Fruit fly (Drosophila melanogaster) whole organism, prepupa: ENCODE measurements around the gene Snx27.

ENCODE experiments used
- CG10631 ChIP-seq: fragments of 200-800 bp; sonication (Bioruptor generic); optimal IDR thresholded peaks from 2 replicates; lab custom pipeline; 2016; ENCODE audit warnings: missing biosample characterization, missing genetic modification characterization
- CG15336 ChIP-seq: fragments of 200-800 bp; sonication (Bioruptor generic); IDR thresholded peaks from 2 replicates; pipeline ENCODE4 v1.3.6; 2022; ENCODE audit warnings: missing biosample characterization, missing genetic modification characterization
- CG3032 ChIP-seq: fragments of 200-800 bp; optimal IDR thresholded peaks from 2 replicates; lab custom pipeline; 2019; ENCODE audit warnings: missing biosample characterization, mild to moderate bottlenecking, missing genetic modification characterization, moderate library complexity
- CG31627 ChIP-seq: fragments of 200-800 bp; sonication (Bioruptor generic); optimal IDR thresholded peaks from 3 replicates; lab custom pipeline; 2016; ENCODE audit warnings: missing biosample characterization, missing genetic modification characterization
- CG32006 ChIP-seq: fragments of 200-800 bp; sonication (Bioruptor generic); optimal IDR thresholded peaks from 3 replicates; lab custom pipeline; 2017; ENCODE audit warnings: missing biosample characterization, mild to moderate bottlenecking, missing genetic modification characterization
- CG34406 ChIP-seq: fragments of 200-800 bp; sonication (Bioruptor generic); optimal IDR thresholded peaks from 3 replicates; lab custom pipeline; 2016; ENCODE audit warnings: missing biosample characterization, missing genetic modification characterization
- CG4318 ChIP-seq: fragments of 200-800 bp; sonication (Bioruptor generic); optimal IDR thresholded peaks from 3 replicates; lab custom pipeline; 2017; ENCODE audit warnings: missing biosample characterization, mild to moderate bottlenecking, missing genetic modification characterization
- CG6163 ChIP-seq: fragments of 200-800 bp; sonication (Bioruptor generic); IDR thresholded peaks from 3 replicates; pipeline ENCODE4 v1.3.6; 2022; ENCODE audit warnings: missing biosample characterization, missing genetic modification characterization
- CG6276 ChIP-seq: fragments of 200-800 bp; sonication (Bioruptor generic); optimal IDR thresholded peaks from 2 replicates; lab custom pipeline; 2017; ENCODE audit warnings: missing biosample characterization, mild to moderate bottlenecking, missing genetic modification characterization
- CG6792 ChIP-seq: fragments of 200-800 bp; sonication (Bioruptor generic); optimal IDR thresholded peaks from 3 replicates; lab custom pipeline; 2016; ENCODE audit warnings: missing biosample characterization, missing genetic modification characterization
- CG7368 ChIP-seq: fragments of 200-800 bp; sonication (Bioruptor generic); optimal IDR thresholded peaks from 3 replicates; lab custom pipeline; 2016; ENCODE audit warnings: missing biosample characterization, missing genetic modification characterization
- CG8119 ChIP-seq: fragments of 200-800 bp; sonication (Bioruptor generic); IDR thresholded peaks from 3 replicates; pipeline ENCODE4 v1.3.6; 2022; ENCODE audit warnings: missing biosample characterization, missing genetic modification characterization
- CG8632 ChIP-seq: fragments of 200-800 bp; sonication (Bioruptor generic); optimal IDR thresholded peaks from 3 replicates; lab custom pipeline; 2016; ENCODE audit warnings: missing biosample characterization, missing genetic modification characterization
- CG9139 ChIP-seq: fragments of 200-800 bp; sonication (Bioruptor generic); optimal IDR thresholded peaks from 3 replicates; lab custom pipeline; 2017; ENCODE audit warnings: missing biosample characterization, mild to moderate bottlenecking, missing genetic modification characterization
- Eip75B ChIP-seq: fragments of 200-800 bp; sonication (Bioruptor generic); optimal IDR thresholded peaks from 3 replicates; lab custom pipeline; 2016; ENCODE audit warnings: missing biosample characterization, missing genetic modification characterization
- Eip93F ChIP-seq: fragments of 200-800 bp; sonication (Bioruptor generic); optimal IDR thresholded peaks from 2 replicates; lab custom pipeline; 2016; ENCODE audit warnings: missing biosample characterization, mild to moderate bottlenecking, missing genetic modification characterization
- Ets21C ChIP-seq: fragments of 200-800 bp; sonication (Bioruptor generic); optimal IDR thresholded peaks from 3 replicates; lab custom pipeline; 2016; ENCODE audit warnings: missing biosample characterization, missing genetic modification characterization
- Hr38 ChIP-seq: sonication (Bioruptor generic); optimal IDR thresholded peaks from 2 replicates; lab custom pipeline; 2016; ENCODE audit warnings: missing biosample characterization, missing genetic modification characterization
- Hr39 ChIP-seq: fragments of 200-800 bp; sonication (Bioruptor generic); optimal IDR thresholded peaks from 2 replicates; lab custom pipeline; 2016; ENCODE audit warnings: missing biosample characterization, missing genetic modification characterization
- Lpt ChIP-seq: fragments of 200-800 bp; sonication (Bioruptor generic); optimal IDR thresholded peaks from 3 replicates; lab custom pipeline; 2016; ENCODE audit warnings: missing biosample characterization, missing genetic modification characterization
- Met ChIP-seq: fragments of 200-800 bp; sonication (Bioruptor generic); optimal IDR thresholded peaks from 3 replicates; lab custom pipeline; 2016; ENCODE audit warnings: missing biosample characterization, missing genetic modification characterization
- Smox ChIP-seq: fragments of 200-800 bp; sonication (Bioruptor generic); optimal IDR thresholded peaks from 3 replicates; lab custom pipeline; 2016; ENCODE audit warnings: missing biosample characterization, missing genetic modification characterization
- Sox102F ChIP-seq: fragments of 200-800 bp; sonication (Bioruptor generic); optimal IDR thresholded peaks from 2 replicates; lab custom pipeline; 2016; ENCODE audit warnings: missing biosample characterization, mild to moderate bottlenecking, missing genetic modification characterization
- Sox14 ChIP-seq: fragments of 200-800 bp; sonication (Bioruptor generic); optimal IDR thresholded peaks from 3 replicates; lab custom pipeline; 2016; ENCODE audit warnings: missing biosample characterization, missing genetic modification characterization
- Sox15 ChIP-seq: fragments of 200-800 bp; sonication (Bioruptor generic); optimal IDR thresholded peaks from 3 replicates; lab custom pipeline; 2016; ENCODE audit warnings: missing biosample characterization, missing genetic modification characterization
- cyc ChIP-seq: fragments of 200-800 bp; sonication (Bioruptor generic); optimal IDR thresholded peaks from 3 replicates; lab custom pipeline; 2016; ENCODE audit warnings: missing biosample characterization, missing genetic modification characterization
- dac ChIP-seq: fragments of 200-800 bp; sonication (Bioruptor generic); optimal IDR thresholded peaks from 2 replicates; lab custom pipeline; 2017; ENCODE audit warnings: missing biosample characterization, mild to moderate bottlenecking, missing genetic modification characterization
- eg ChIP-seq: fragments of 200-800 bp; sonication (Bioruptor generic); IDR thresholded peaks from 3 replicates; pipeline ENCODE4 v1.3.6; 2022; ENCODE audit warnings: missing biosample characterization, missing genetic modification characterization
- fd59A ChIP-seq: fragments of 200-800 bp; sonication (Bioruptor generic); optimal IDR thresholded peaks from 2 replicates; lab custom pipeline; 2017; ENCODE audit warnings: missing biosample characterization, mild to moderate bottlenecking, missing genetic modification characterization, missing genetic modification reagents
- fd85E ChIP-seq: fragments of 200-800 bp; sonication (Bioruptor generic); optimal IDR thresholded peaks from 3 replicates; lab custom pipeline; 2016; ENCODE audit warnings: missing biosample characterization, missing genetic modification characterization
- fkh ChIP-seq: fragments of 200-800 bp; sonication (Bioruptor generic); optimal IDR thresholded peaks from 3 replicates; lab custom pipeline; 2017; ENCODE audit warnings: missing biosample characterization, mild to moderate bottlenecking, missing genetic modification characterization, moderate library complexity
- lz ChIP-seq: fragments of 200-800 bp; sonication (Bioruptor generic); optimal IDR thresholded peaks from 3 replicates; lab custom pipeline; 2016; ENCODE audit warnings: missing biosample characterization, missing genetic modification characterization
- net ChIP-seq: fragments of 200-800 bp; sonication (Bioruptor generic); optimal IDR thresholded peaks from 3 replicates; lab custom pipeline; 2016; ENCODE audit warnings: missing biosample characterization, missing genetic modification characterization
- salr ChIP-seq, 2 experiments: fragments of 200-800 bp; sonication (Bioruptor generic); optimal IDR thresholded peaks; 3 replicates each; lab custom pipeline; 2016 to 2018; ENCODE audit warnings: missing biosample characterization in 2 of 2, missing genetic modification characterization in 2 of 2, mild to moderate bottlenecking in 1 of 2
- ss ChIP-seq, 2 experiments: fragments of 200-800 bp; sonication (Bioruptor generic); optimal IDR thresholded peaks; 2 replicates in 1 of 2; 3 replicates in 1 of 2; lab custom pipeline; 2017 to 2018; ENCODE audit warnings: mild to moderate bottlenecking in 2 of 2, missing biosample characterization in 2 of 2, missing genetic modification characterization in 2 of 2, moderate library complexity in 1 of 2
- vri ChIP-seq: fragments of 200-800 bp; sonication (Bioruptor generic); optimal IDR thresholded peaks from 3 replicates; lab custom pipeline; 2016; ENCODE audit warnings: missing biosample characterization, mild to moderate bottlenecking, missing genetic modification characterization

Gene Snx27

dm6 chrX:5754837-5755828, 17.3 kb upstream of the Snx27 start, which contains the start of the genes lin-52 and CG15771 (continued):
- TF ChIP-seq Eip93F (GFP tag; lab: Kevin White, UChicago) (peak; percentile 94), CG9139 (GFP tag; lab: Kevin White, UChicago) (peak; percentile 95), Met (peak; percentile 96), salr (GFP tag; optimal IDR thresholded peaks at IDR 0.05; lab: Kevin White, UChicago) (peak; percentile 83 to 92), CG6163 (peak; percentile 94), Sox102F (GFP tag; lab: Kevin White, UChicago) (peak; percentile 94), Hr39 (GFP tag; lab: Kevin White, UChicago) (peak; percentile 88), vri (peak; percentile 91), Sox15 (GFP tag; lab: Kevin White, UChicago) (peak; percentile 95), fd59A (GFP tag; lab: Kevin White, UChicago) (peak; percentile 94), net (GFP tag; lab: Kevin White, UChicago) (peak; percentile 95)

- TF ChIP-seq CG7368 (no peak), lz (GFP tag; lab: Kevin White, UChicago) (no peak), Lpt (GFP tag; lab: Kevin White, UChicago) (no peak), salr (GFP tag; optimal IDR thresholded peaks at IDR 0.05; lab: Kevin White, UChicago) (no peak), net (GFP tag; lab: Kevin White, UChicago) (no peak), CG32006 (no peak), eg (GFP tag; lab: Robert Waterston, UW) (no peak), CG6792 (no peak), fd59A (GFP tag; lab: Kevin White, UChicago) (no peak), CG10631 (GFP tag; lab: Kevin White, UChicago) (no peak), CG31627 (no peak), fkh (GFP tag; lab: Kevin White, UChicago) (no peak), cyc (no peak), ss (GFP tag; optimal IDR thresholded peaks at IDR 0.05; lab: Kevin White, UChicago) (no peak), Sox14 (GFP tag; lab: Kevin White, UChicago) (no peak), dac (GFP tag; lab: Kevin White, UChicago) (no peak), CG4318 (GFP tag; lab: Kevin White, UChicago) (no peak), CG15336 (no peak), CG3032 (tag; lab: Kevin White, UChicago) (no peak)
These were observed 15.0 kb upstream of the Snx27 start for dm6 chrX:5752838-5753237.

- TF ChIP-seq CG4318 (GFP tag; lab: Kevin White, UChicago) (no peak), CG15336 (no peak), Smox (no peak), CG34406 (GFP tag; lab: Kevin White, UChicago) (no peak), Eip93F (GFP tag; lab: Kevin White, UChicago) (no peak), fd59A (GFP tag; lab: Kevin White, UChicago) (no peak), Ets21C (GFP tag; lab: Kevin White, UChicago) (no peak), CG6276 (no peak), fd85E (GFP tag; lab: Kevin White, UChicago) (no peak), Eip75B (GFP tag; lab: Kevin White, UChicago) (no peak), salr (GFP tag; optimal IDR thresholded peaks at IDR 0.05; lab: Kevin White, UChicago) (no peak), CG8119 (no peak), CG8632 (no peak), dac (GFP tag; lab: Kevin White, UChicago) (no peak), Hr38 (GFP tag; lab: Kevin White, UChicago) (no peak)
- TF ChIP-seq, all 60 proteins: peak for 0
These were observed 14.1 kb upstream of the Snx27 start, which contains the start of gene CG15772 for dm6 chrX:5751949-5752348. TSS of gene CG15772 (plus strand) at chrX:5752249.
